Worm (Caenorhabditis elegans) whole organism, young adult: Measurements from ENCODE around the gene R13A5.11.
A peak's percentile ranks its signal among the peaks of the same experiment; 100 is the strongest.

Experiments
- C17E4.6 ChIP-seq: fragments of 200-800 bp; sonication (Bioruptor generic); IDR thresholded peaks from 2 replicates; pipeline ENCODE4 v1.3.6; 2022; ENCODE audit warnings: missing genetic modification reagents, missing genetic modification characterization, missing compliant biosample characterization
- D2030.7 ChIP-seq: fragments of 200-800 bp; sonication (Bioruptor generic); IDR thresholded peaks from 2 replicates; pipeline ENCODE4 v1.3.6; 2022; ENCODE audit warnings: missing genetic modification reagents, missing genetic modification characterization, missing compliant biosample characterization
- F57A8.1 ChIP-seq: fragments of 200-800 bp; sonication (Bioruptor generic); optimal IDR thresholded peaks from 2 replicates; lab custom pipeline; 2018; ENCODE audit warnings: mild to moderate bottlenecking, missing genetic modification characterization, moderate library complexity, missing compliant biosample characterization
- Y53G8AR.9 ChIP-seq: fragments of 200-800 bp; sonication (Bioruptor generic); conservative IDR thresholded peaks from 2 replicates; pipeline ENCODE4 v1.3.6; 2022; ENCODE audit warnings: missing genetic modification reagents, missing genetic modification characterization, missing compliant biosample characterization
- Y56A3A.18 ChIP-seq: fragments of 200-800 bp; sonication (Bioruptor generic); IDR thresholded peaks from 2 replicates; pipeline ENCODE4 v1.3.6; 2022; ENCODE audit warnings: missing genetic modification reagents, missing genetic modification characterization, missing compliant biosample characterization
- Y79H2A.3 ChIP-seq: fragments of 200-800 bp; sonication (Bioruptor generic); conservative IDR thresholded peaks from 2 replicates; pipeline ENCODE4 v1.3.6; 2022; ENCODE audit warnings: missing genetic modification reagents, missing genetic modification characterization, missing compliant biosample characterization
- akir-1 ChIP-seq: fragments of 200-800 bp; sonication (Bioruptor generic); optimal IDR thresholded peaks from 2 replicates; lab custom pipeline; 2018; ENCODE audit warnings: mild to moderate bottlenecking, missing genetic modification characterization, moderate library complexity, missing compliant biosample characterization
- ama-1 ChIP-seq, 3 experiments: fragments of 150-350 bp in 1 of 3; sonication (generic microtip) in 2 of 3; optimal IDR thresholded peaks; 2 replicates each; lab custom pipeline; 2014 to 2018; ENCODE audit warnings: missing biosample characterization in 2 of 3, missing genetic modification characterization in 2 of 3, missing genetic modification reagents in 2 of 3
- athp-1 ChIP-seq: sonication (generic microtip); optimal IDR thresholded peaks from 2 replicates; lab custom pipeline; 2017; ENCODE audit warnings: mild to moderate bottlenecking, missing genetic modification characterization, missing compliant biosample characterization
- attf-5 ChIP-seq: fragments of 200-800 bp; sonication (Bioruptor generic); optimal IDR thresholded peaks from 2 replicates; lab custom pipeline; 2018; ENCODE audit warnings: mild to moderate bottlenecking, missing genetic modification characterization, missing compliant biosample characterization
- bed-1 ChIP-seq: fragments of 200-800 bp; sonication (Bioruptor generic); IDR thresholded peaks from 2 replicates; pipeline ENCODE4 v1.3.6; 2022; ENCODE audit warnings: missing genetic modification reagents, missing genetic modification characterization, missing compliant biosample characterization
- bed-2 ChIP-seq: fragments of 200-800 bp; sonication (Bioruptor generic); IDR thresholded peaks from 2 replicates; pipeline ENCODE4 v1.3.6; 2022; ENCODE audit warnings: missing genetic modification reagents, missing genetic modification characterization, missing compliant biosample characterization
- cebp-1 ChIP-seq, 2 experiments: fragments of 200-800 bp in 1 of 2; sonication (Bioruptor generic) in 1 of 2; sonication (generic microtip) in 1 of 2; IDR thresholded peaks in 1 of 2; optimal IDR thresholded peaks in 1 of 2; 2 replicates each; pipeline versions ENCODE4 v1.3.6 to Lab custom; 2017 to 2022; ENCODE audit warnings: missing compliant biosample characterization in 2 of 2, missing genetic modification characterization in 2 of 2, mild to moderate bottlenecking in 1 of 2, missing genetic modification reagents in 1 of 2, moderate library complexity in 1 of 2
- cebp-2 ChIP-seq: fragments of 200-800 bp; sonication (Bioruptor generic); IDR thresholded peaks from 2 replicates; pipeline ENCODE4 v1.3.6; 2022; ENCODE audit warnings: missing genetic modification characterization, missing compliant biosample characterization
- ceh-58 ChIP-seq: fragments of 200-800 bp; sonication (Bioruptor generic); IDR thresholded peaks from 2 replicates; pipeline ENCODE4 v1.3.6; 2022; ENCODE audit warnings: missing genetic modification characterization, missing compliant biosample characterization
- ceh-79 ChIP-seq: sonication (generic microtip); optimal IDR thresholded peaks from 2 replicates; lab custom pipeline; 2017; ENCODE audit warnings: mild to moderate bottlenecking, missing genetic modification characterization, missing compliant biosample characterization
- die-1 ChIP-seq: sonication (generic microtip); optimal IDR thresholded peaks from 2 replicates; lab custom pipeline; 2016; ENCODE audit warnings: missing genotype, mild to moderate bottlenecking, missing genetic modification characterization, missing compliant biosample characterization
- egl-18 ChIP-seq: fragments of 200-800 bp; sonication (Bioruptor generic); IDR thresholded peaks from 2 replicates; pipeline ENCODE4 v1.3.6; 2022; ENCODE audit warnings: missing genetic modification reagents, missing genetic modification characterization, missing compliant biosample characterization
- hrde-1 ChIP-seq: sonication (generic microtip); optimal IDR thresholded peaks from 2 replicates; lab custom pipeline; 2016; ENCODE audit warnings: missing genetic modification characterization, mild to moderate bottlenecking, missing compliant biosample characterization, moderate library complexity, missing genotype, missing genetic modification reagents, borderline replicate concordance
- lin-35 ChIP-seq, 3 experiments: fragments of 150-350 bp in 2 of 3; sonication (generic microtip) in 1 of 3; optimal IDR thresholded peaks; 2 replicates each; lab custom pipeline; 2014 to 2018; ENCODE audit warnings: missing biosample characterization in 3 of 3, missing genetic modification characterization in 3 of 3, missing genetic modification reagents in 3 of 3
- mcd-1 ChIP-seq: fragments of 200-800 bp; sonication (Bioruptor generic); IDR thresholded peaks from 2 replicates; pipeline ENCODE4 v1.3.6; 2022; ENCODE audit warnings: missing genetic modification reagents, missing genetic modification characterization, missing compliant biosample characterization
- mel-28 ChIP-seq: sonication (generic microtip); optimal IDR thresholded peaks from 2 replicates; lab custom pipeline; 2016; ENCODE audit warnings: borderline replicate concordance, mild to moderate bottlenecking, missing genetic modification characterization, missing compliant biosample characterization
- nfya-1 ChIP-seq: sonication (generic microtip); optimal IDR thresholded peaks from 2 replicates; lab custom pipeline; 2017; ENCODE audit warnings: antibody characterized with exemption, missing compliant biosample characterization, missing genetic modification characterization, borderline replicate concordance; ENCODE audit not compliant: insufficient read depth
- nfyb-1 ChIP-seq: fragments of 200-800 bp; sonication (Bioruptor generic); IDR thresholded peaks from 2 replicates; pipeline ENCODE4 v1.3.6; 2022; ENCODE audit warnings: missing genetic modification reagents, missing genetic modification characterization, missing compliant biosample characterization
- sea-2 ChIP-seq: fragments of 200-800 bp; sonication (Bioruptor generic); IDR thresholded peaks from 2 replicates; pipeline ENCODE4 v1.3.6; 2022; ENCODE audit warnings: missing genetic modification characterization, missing compliant biosample characterization
- snpc-1.1 ChIP-seq: sonication (generic microtip); optimal IDR thresholded peaks from 2 replicates; lab custom pipeline; 2017; ENCODE audit warnings: missing genetic modification characterization, mild to moderate bottlenecking, missing compliant biosample characterization, antibody characterized with exemption, moderate library complexity, missing genotype, missing genetic modification reagents; ENCODE audit not compliant: insufficient read depth
- sptf-2 ChIP-seq: fragments of 200-800 bp; sonication (Bioruptor generic); optimal IDR thresholded peaks from 2 replicates; lab custom pipeline; 2018; ENCODE audit warnings: mild to moderate bottlenecking, missing genetic modification characterization, missing compliant biosample characterization
- tlf-1 ChIP-seq: fragments of 200-800 bp; sonication (Bioruptor generic); optimal IDR thresholded peaks from 2 replicates; lab custom pipeline; 2018; ENCODE audit warnings: mild to moderate bottlenecking, missing genetic modification characterization, missing compliant biosample characterization
- unc-130 ChIP-seq: sonication (generic microtip); optimal IDR thresholded peaks from 2 replicates; lab custom pipeline; 2016; ENCODE audit warnings: missing genetic modification reagents, missing genetic modification characterization, missing compliant biosample characterization
- unc-62 ChIP-seq: fragments of 150-350 bp; optimal IDR thresholded peaks from 2 replicates; lab custom pipeline; 2014; ENCODE audit warnings: missing biosample characterization, missing genetic modification reagents, missing genetic modification characterization
- xnd-1 ChIP-seq: sonication (generic microtip); optimal IDR thresholded peaks from 2 replicates; lab custom pipeline; 2016; ENCODE audit warnings: missing genotype, missing genetic modification reagents, missing genetic modification characterization, missing compliant biosample characterization
- ztf-3 ChIP-seq: fragments of 200-800 bp; sonication (Bioruptor generic); optimal IDR thresholded peaks from 2 replicates; lab custom pipeline; 2018; ENCODE audit warnings: mild to moderate bottlenecking, missing genetic modification characterization, missing compliant biosample characterization
- ztf-6 ChIP-seq: fragments of 200-800 bp; sonication (Bioruptor generic); IDR thresholded peaks from 2 replicates; pipeline ENCODE4 v1.3.6; 2022; ENCODE audit warnings: missing genetic modification reagents, missing genetic modification characterization, missing compliant biosample characterization

The R13A5.11 gene

ce11 chrIII:7555360-7555759 is 37.8 kb downstream of the R13A5.11 start, which contains the start of gene ceh-13:
TSS of gene ceh-13 (plus strand) at chrIII:7555660.
- TF ChIP-seq athp-1 (tag; lab: Kevin White, UChicago), result no peak
- TF ChIP-seq tlf-1 (GFP tag; lab: Kevin White, UChicago), result no peak
- no peak for TF ChIP-seq sea-2
- TF ChIP-seq nfya-1 (tag; lab: Kevin White, UChicago), result no peak
- no peak for TF ChIP-seq egl-18 (GFP tag; lab: Robert Waterston, UW)
- TF ChIP-seq D2030.7 (GFP tag; lab: Robert Waterston, UW), result no peak
- no peak for TF ChIP-seq sptf-2 (GFP tag; lab: Kevin White, UChicago)
- TF ChIP-seq hrde-1 (tag; lab: Kevin White, UChicago), result no peak
- TF ChIP-seq akir-1 (GFP tag; lab: Kevin White, UChicago), result no peak
- TF ChIP-seq unc-130 (GFP tag; lab: Kevin White, UChicago), result no peak
- no peak for TF ChIP-seq attf-5 (GFP tag; lab: Kevin White, UChicago)

- TF ChIP-seq C17E4.6 (no peak), Y56A3A.18 (no peak), ama-1 (optimal IDR thresholded peaks at IDR 0.05; lab: Kevin White, UChicago) (no peak), ama-1 (GFP tag; optimal IDR thresholded peaks at IDR 0.05; lab: Kevin White, UChicago) (no peak), bed-1 (no peak), nfyb-1 (peak; percentile 84), ceh-79 (no peak), mel-28 (tag; lab: Kevin White, UChicago) (no peak)
- TF ChIP-seq, all 124 proteins: peak for 1
These were observed 38.4 kb downstream of the R13A5.11 start for ce11 chrIII:7554697-7555145.

- no peak for TF ChIP-seq snpc-1.1
- TF ChIP-seq bed-2 (GFP tag; lab: Robert Waterston, UW), result no peak
These were observed 39.4 kb downstream of the R13A5.11 start for ce11 chrIII:7553693-7554226.

ce11 chrIII:7552859-7553258 is 40.3 kb downstream of the R13A5.11 start:
- no peak for TF ChIP-seq ztf-6 (GFP tag; lab: Robert Waterston, UW)
- no peak for TF ChIP-seq xnd-1 (tag; lab: Kevin White, UChicago)
- TF ChIP-seq F57A8.1 (GFP tag; lab: Kevin White, UChicago), result no peak
- no peak for TF ChIP-seq mel-28 (tag; lab: Kevin White, UChicago)
- no peak for TF ChIP-seq Y53G8AR.9 (GFP tag; lab: Robert Waterston, UW)
- no peak for TF ChIP-seq Y79H2A.3 (GFP tag; lab: Robert Waterston, UW)
- TF ChIP-seq mcd-1, result no peak
- no peak for TF ChIP-seq cebp-1 (GFP tag; IDR thresholded peaks at IDR 0.05; lab: Robert Waterston, UW)
- TF ChIP-seq cebp-1 (tag; optimal IDR thresholded peaks at IDR 0.05; lab: Kevin White, UChicago), result no peak
- TF ChIP-seq cebp-2 (GFP tag; lab: Robert Waterston, UW), result no peak
- no peak for TF ChIP-seq ceh-58
- TF ChIP-seq die-1 (tag; lab: Kevin White, UChicago), result no peak

- TF ChIP-seq unc-62 (GFP tag; lab: Kevin White, UChicago) (peak; percentile 18), lin-35 (GFP tag; optimal IDR thresholded peaks at IDR 0.05; lab: Kevin White, UChicago) (no peak), ztf-3 (GFP tag; lab: Kevin White, UChicago) (no peak)
These were observed 42.2 kb downstream of the R13A5.11 start for ce11 chrIII:7550979-7551378.
